Fruit fly (Drosophila melanogaster) whole organism, embryonic: ENCODE results near the gene SP555.

Experiments used
- ATbp ChIP-seq: fragments of 200-800 bp; sonication (Bioruptor generic); optimal IDR thresholded peaks from 2 replicates; lab custom pipeline; 2017; ENCODE audit warnings: missing biosample characterization, mild to moderate bottlenecking, missing genetic modification characterization, missing genetic modification reagents
- CG11456 ChIP-seq: fragments of 200-800 bp; sonication (Bioruptor generic); IDR thresholded peaks from 3 replicates; pipeline ENCODE4 v1.3.6; 2022; ENCODE audit warnings: missing biosample characterization, missing genetic modification characterization
- CG11504 ChIP-seq: fragments of 200-800 bp; sonication (Bioruptor generic); optimal IDR thresholded peaks from 3 replicates; lab custom pipeline; 2019; ENCODE audit warnings: missing biosample characterization, mild to moderate bottlenecking, missing genetic modification characterization, moderate library complexity
- CG13296 ChIP-seq: fragments of 200-800 bp; sonication (Bioruptor generic); optimal IDR thresholded peaks from 3 replicates; lab custom pipeline; 2018; ENCODE audit warnings: missing biosample characterization, mild to moderate bottlenecking, missing genetic modification characterization
- CG14014 ChIP-seq: fragments of 200-800 bp; sonication (Bioruptor generic); IDR thresholded peaks from 2 replicates; pipeline ENCODE4 v1.3.6; 2022; ENCODE audit warnings: missing biosample characterization, missing genetic modification characterization
- CG14860 ChIP-seq: fragments of 200-800 bp; sonication (Bioruptor generic); IDR thresholded peaks from 3 replicates; pipeline ENCODE4 v1.3.6; 2022; ENCODE audit warnings: missing biosample characterization, missing genetic modification characterization; ENCODE audit not compliant: partially characterized antibody
- CG18262 ChIP-seq: fragments of 200-800 bp; optimal IDR thresholded peaks from 3 replicates; lab custom pipeline; 2019; ENCODE audit warnings: missing biosample characterization, mild to moderate bottlenecking, missing genetic modification characterization, moderate library complexity
- CG18599 ChIP-seq: fragments of 200-800 bp; sonication (Bioruptor generic); optimal IDR thresholded peaks from 3 replicates; lab custom pipeline; 2017; ENCODE audit warnings: missing biosample characterization, missing genetic modification characterization, mild to moderate bottlenecking, moderate library complexity, missing genetic modification reagents
- CG2129 ChIP-seq: fragments of 200-800 bp; sonication (Bioruptor generic); IDR thresholded peaks from 2 replicates; pipeline ENCODE4 v1.3.6; 2022; ENCODE audit warnings: missing biosample characterization, missing genetic modification characterization; ENCODE audit not compliant: partially characterized antibody
- CG2678 ChIP-seq: fragments of 200-800 bp; sonication (Bioruptor generic); optimal IDR thresholded peaks from 3 replicates; lab custom pipeline; 2019; ENCODE audit warnings: missing biosample characterization, mild to moderate bottlenecking, missing genetic modification characterization, moderate library complexity
- CG34376 ChIP-seq: fragments of 200-800 bp; sonication (Bioruptor generic); optimal IDR thresholded peaks from 2 replicates; lab custom pipeline; 2018; ENCODE audit warnings: missing biosample characterization, mild to moderate bottlenecking, missing genetic modification characterization
- CG34422 ChIP-seq: fragments of 200-800 bp; sonication (Bioruptor generic); IDR thresholded peaks from 3 replicates; pipeline ENCODE4 v1.3.6; 2022; ENCODE audit warnings: missing biosample characterization, missing genetic modification characterization
- CG7357 ChIP-seq: fragments of 200-800 bp; sonication (Bioruptor generic); IDR thresholded peaks from 3 replicates; pipeline ENCODE4 v1.3.6; 2022; ENCODE audit warnings: missing biosample characterization, missing genetic modification characterization
- CG7745 ChIP-seq: fragments of 200-800 bp; sonication (Bioruptor generic); optimal IDR thresholded peaks from 2 replicates; lab custom pipeline; 2018; ENCODE audit warnings: missing biosample characterization, mild to moderate bottlenecking, missing genetic modification characterization, moderate library complexity
- CTCF ChIP-seq: fragments of 200-800 bp; sonication (Bioruptor generic); optimal IDR thresholded peaks from 2 replicates; lab custom pipeline; 2017; ENCODE audit warnings: missing biosample characterization, mild to moderate bottlenecking, missing genetic modification characterization, moderate library complexity
- D19B ChIP-seq: fragments of 200-800 bp; sonication (Bioruptor generic); optimal IDR thresholded peaks from 2 replicates; lab custom pipeline; 2017; ENCODE audit warnings: missing biosample characterization, mild to moderate bottlenecking, missing genetic modification characterization
- Deaf1 ChIP-seq: fragments of 200-800 bp; optimal IDR thresholded peaks from 3 replicates; lab custom pipeline; 2019; ENCODE audit warnings: missing biosample characterization, mild to moderate bottlenecking, missing genetic modification characterization, moderate library complexity
- Dip2 ChIP-seq: fragments of 200-800 bp; sonication (Bioruptor generic); IDR thresholded peaks from 2 replicates; pipeline ENCODE4 v1.3.6; 2022; ENCODE audit warnings: missing biosample characterization, missing genetic modification characterization
- Doc3 ChIP-seq: fragments of 200-800 bp; sonication (Bioruptor generic); IDR thresholded peaks from 3 replicates; pipeline ENCODE4 v1.3.6; 2022; ENCODE audit warnings: missing biosample characterization, missing genetic modification characterization; ENCODE audit not compliant: partially characterized antibody
- Fer1 ChIP-seq: fragments of 200-800 bp; sonication (Bioruptor generic); optimal IDR thresholded peaks from 2 replicates; lab custom pipeline; 2017; ENCODE audit warnings: missing biosample characterization, mild to moderate bottlenecking, missing genetic modification characterization
- Gug ChIP-seq: fragments of 200-800 bp; sonication (Bioruptor generic); IDR thresholded peaks from 4 replicates; pipeline ENCODE4 v1.3.6; 2022; ENCODE audit warnings: missing biosample characterization, missing genetic modification characterization
- Hr51 ChIP-seq, 2 experiments: fragments of 200-800 bp; sonication (Bioruptor generic); optimal IDR thresholded peaks; 2 replicates in 1 of 2; 3 replicates in 1 of 2; lab custom pipeline; 2016 to 2018; ENCODE audit warnings: missing biosample characterization in 2 of 2, missing genetic modification characterization in 2 of 2, mild to moderate bottlenecking in 1 of 2, moderate library complexity in 1 of 2
- Jarid2 ChIP-seq: fragments of 200-800 bp; sonication (Bioruptor generic); optimal IDR thresholded peaks from 3 replicates; lab custom pipeline; 2017; ENCODE audit warnings: mild to moderate bottlenecking, missing biosample characterization, missing genetic modification reagents, missing genetic modification characterization
- Kr ChIP-seq: fragments of 200-800 bp; sonication (Bioruptor generic); optimal IDR thresholded peaks from 2 replicates; lab custom pipeline; 2017; ENCODE audit warnings: missing biosample characterization, mild to moderate bottlenecking, missing genetic modification characterization
- Nf-YB ChIP-seq: fragments of 200-800 bp; sonication (Bioruptor generic); optimal IDR thresholded peaks from 3 replicates; lab custom pipeline; 2019; ENCODE audit warnings: missing biosample characterization, mild to moderate bottlenecking, missing genetic modification characterization, moderate library complexity
- Nf-YC ChIP-seq: fragments of 200-800 bp; optimal IDR thresholded peaks from 3 replicates; lab custom pipeline; 2019; ENCODE audit warnings: missing biosample characterization, mild to moderate bottlenecking, missing genetic modification characterization, moderate library complexity
- Pdp1 ChIP-seq, 2 experiments: fragments of 200-800 bp; sonication (Bioruptor generic); optimal IDR thresholded peaks; 3 replicates each; lab custom pipeline; 2016; ENCODE audit warnings: missing biosample characterization in 2 of 2, missing genetic modification characterization in 2 of 2, mild to moderate bottlenecking in 1 of 2, moderate library complexity in 1 of 2
- Ravus ChIP-seq: fragments of 200-800 bp; sonication (Bioruptor generic); IDR thresholded peaks from 2 replicates; pipeline ENCODE4 v1.3.6; 2022; ENCODE audit warnings: missing biosample characterization, missing genetic modification characterization
- cg ChIP-seq: fragments of 200-800 bp; sonication (Bioruptor generic); optimal IDR thresholded peaks from 3 replicates; lab custom pipeline; 2019; ENCODE audit warnings: missing biosample characterization, mild to moderate bottlenecking, missing genetic modification characterization, moderate library complexity
- en ChIP-seq: fragments of 200-800 bp; sonication (Bioruptor generic); optimal IDR thresholded peaks from 2 replicates; lab custom pipeline; 2016; ENCODE audit warnings: missing biosample characterization, missing genetic modification characterization
- fd96Cb ChIP-seq: fragments of 200-800 bp; sonication (Bioruptor generic); optimal IDR thresholded peaks from 2 replicates; lab custom pipeline; 2018; ENCODE audit warnings: missing biosample characterization, mild to moderate bottlenecking, missing genetic modification characterization, moderate library complexity
- ftz-f1 ChIP-seq: fragments of 200-800 bp; sonication (Bioruptor generic); optimal IDR thresholded peaks from 2 replicates; lab custom pipeline; 2016; ENCODE audit warnings: missing biosample characterization, missing genetic modification characterization
- gem ChIP-seq: fragments of 200-800 bp; sonication (Bioruptor generic); optimal IDR thresholded peaks from 2 replicates; lab custom pipeline; 2019; ENCODE audit warnings: missing biosample characterization, mild to moderate bottlenecking, missing genetic modification characterization, moderate library complexity
- lilli ChIP-seq: fragments of 200-800 bp; sonication (Bioruptor generic); optimal IDR thresholded peaks from 3 replicates; lab custom pipeline; 2016; ENCODE audit warnings: missing biosample characterization, missing genetic modification characterization
- row ChIP-seq: fragments of 200-800 bp; sonication (Bioruptor generic); IDR thresholded peaks from 3 replicates; pipeline ENCODE4 v1.3.6; 2022; ENCODE audit warnings: missing biosample characterization, missing genetic modification characterization
- sima ChIP-seq: fragments of 200-800 bp; sonication (Bioruptor generic); optimal IDR thresholded peaks from 2 replicates; lab custom pipeline; 2016; ENCODE audit warnings: missing biosample characterization, missing genetic modification characterization
- sqz ChIP-seq: fragments of 200-800 bp; sonication (Bioruptor generic); optimal IDR thresholded peaks from 3 replicates; lab custom pipeline; 2018; ENCODE audit warnings: missing biosample characterization, mild to moderate bottlenecking, missing genetic modification characterization
- sug ChIP-seq: fragments of 200-800 bp; optimal IDR thresholded peaks from 2 replicates; lab custom pipeline; 2019; ENCODE audit warnings: missing biosample characterization, mild to moderate bottlenecking, missing genetic modification characterization, moderate library complexity
- trh ChIP-seq: fragments of 200-800 bp; sonication (Bioruptor generic); optimal IDR thresholded peaks from 2 replicates; lab custom pipeline; 2016; ENCODE audit warnings: missing biosample characterization, missing genetic modification characterization
- usp ChIP-seq: fragments of >200 bp; optimal IDR thresholded peaks from 2 replicates; lab custom pipeline; 2017; ENCODE audit warnings: missing biosample characterization, missing genetic modification characterization

Gene SP555

dm6 chr2L:5027321-5028069 is 10.0 kb upstream of the SP555 start:
- peak; percentile 35 for TF ChIP-seq Nf-YB (GFP tag; lab: Kevin White, UChicago)
- TF ChIP-seq CG11504: peak; percentile 11
- peak; percentile 95 for TF ChIP-seq CG34376
- no peak for TF ChIP-seq CTCF (GFP tag; lab: Kevin White, UChicago)
- TF ChIP-seq row (GFP tag; lab: Robert Waterston, UW): peak; percentile 57; the same call in 2 of the 3 replicates
- TF ChIP-seq CG2129: no peak
- no peak for TF ChIP-seq Kr (GFP tag; lab: Kevin White, UChicago)
- TF ChIP-seq trh (GFP tag; lab: Kevin White, UChicago): no peak
- TF ChIP-seq usp (GFP tag; lab: Kevin White, UChicago): no peak
- TF ChIP-seq Gug (GFP tag; lab: Robert Waterston, UW): no peak
- TF ChIP-seq Dip2 (GFP tag; lab: Robert Waterston, UW): no peak
- TF ChIP-seq Hr51 (GFP tag; optimal IDR thresholded peaks at IDR 0.05; lab: Kevin White, UChicago): peak in 1 of 2 experiments; percentile 0
- TF ChIP-seq CG18262 (tag; lab: Kevin White, UChicago): peak; percentile 0
- TF ChIP-seq cg (GFP tag; lab: Kevin White, UChicago): peak; percentile 46
- TF ChIP-seq en (GFP tag; lab: Kevin White, UChicago): no peak
- TF ChIP-seq sima (GFP tag; lab: Kevin White, UChicago): no peak
- TF ChIP-seq CG18599 (GFP tag; lab: Kevin White, UChicago): peak; percentile 8
- TF ChIP-seq ATbp (GFP tag; lab: Kevin White, UChicago): no peak
- TF ChIP-seq CG2678 (tag; lab: Kevin White, UChicago): peak; percentile 32
- peak; percentile 37 for TF ChIP-seq ftz-f1 (GFP tag; lab: Kevin White, UChicago)
- no peak for TF ChIP-seq Fer1 (GFP tag; lab: Kevin White, UChicago)
- TF ChIP-seq CG7745 (tag; lab: Kevin White, UChicago): no peak
- TF ChIP-seq Doc3 (GFP tag; lab: Robert Waterston, UW): 0 out of 3 replicates have a peak, but pooled peaks have one; percentile 30
- peak; percentile 97 for TF ChIP-seq Deaf1 (tag; lab: Kevin White, UChicago)
- TF ChIP-seq CG7357 (GFP tag; lab: Robert Waterston, UW): no peak
- TF ChIP-seq Pdp1 (GFP tag; optimal IDR thresholded peaks at IDR 0.05; lab: Kevin White, UChicago): no peak
- peak; percentile 92 for TF ChIP-seq D19B (GFP tag; lab: Kevin White, UChicago)
- peak; percentile 51 for TF ChIP-seq Nf-YC
- TF ChIP-seq gem (tag; lab: Kevin White, UChicago): peak; percentile 44
- no peak for TF ChIP-seq CG14014 (GFP tag; lab: Robert Waterston, UW)
- TF ChIP-seq Jarid2 (GFP tag; lab: Kevin White, UChicago): peak; percentile 33
- peak; percentile 55 for TF ChIP-seq sug (tag; lab: Kevin White, UChicago)
- TF ChIP-seq fd96Cb (tag; lab: Kevin White, UChicago): no peak
- no peak for TF ChIP-seq CG13296 (GFP tag; lab: Kevin White, UChicago)
- peak; percentile 9 for TF ChIP-seq lilli (GFP tag; lab: Kevin White, UChicago)
- no peak for TF ChIP-seq CG11456 (GFP tag; lab: Robert Waterston, UW)
- 0 out of 3 replicates have a peak, but pooled peaks have one; percentile 20 for TF ChIP-seq CG34422
- TF ChIP-seq Ravus (GFP tag; lab: Robert Waterston, UW): no peak
- TF ChIP-seq CG14860 (GFP tag; lab: Robert Waterston, UW): no peak
- TF ChIP-seq sqz (GFP tag; lab: Kevin White, UChicago): no peak
